Worm (Caenorhabditis elegans) whole organism, L3 larva: ENCODE results near the gene F13E6.1.
A peak's percentile ranks its signal among the peaks of the same experiment; 100 is the strongest.

Experiments
- R02D3.7 ChIP-seq: fragments of 150-350 bp; optimal IDR thresholded peaks from 2 replicates; lab custom pipeline; 2014; ENCODE audit warnings: missing biosample characterization, missing genetic modification characterization
- ZK546.5 ChIP-seq: sonication (generic microtip); optimal IDR thresholded peaks from 2 replicates; lab custom pipeline; 2017; ENCODE audit warnings: missing biosample characterization, missing genetic modification characterization
- ama-1 ChIP-seq: fragments of 150-350 bp; optimal IDR thresholded peaks from 2 replicates; lab custom pipeline; 2018
- ceh-16 ChIP-seq: sonication (generic microtip); optimal IDR thresholded peaks from 2 replicates; lab custom pipeline; 2017; ENCODE audit warnings: missing biosample characterization, missing genetic modification characterization
- ceh-9 ChIP-seq: sonication (generic microtip); optimal IDR thresholded peaks from 2 replicates; lab custom pipeline; 2018; ENCODE audit warnings: missing biosample characterization, missing genetic modification characterization
- daf-12 ChIP-seq: fragments of 150-350 bp; optimal IDR thresholded peaks from 2 replicates; lab custom pipeline; 2014; ENCODE audit warnings: missing biosample characterization, missing genetic modification reagents, missing genetic modification characterization
- egl-27 ChIP-seq: sonication (generic microtip); optimal IDR thresholded peaks from 4 replicates; lab custom pipeline; 2017; ENCODE audit warnings: missing biosample characterization, missing genetic modification reagents, missing genetic modification characterization
- egl-5 ChIP-seq: fragments of 150-350 bp; optimal IDR thresholded peaks from 2 replicates; lab custom pipeline; 2017; ENCODE audit warnings: missing biosample characterization, missing genetic modification reagents, missing genetic modification characterization, inconsistent platforms
- elt-1 ChIP-seq: fragments of 150-350 bp; optimal IDR thresholded peaks from 2 replicates; lab custom pipeline; 2014; ENCODE audit warnings: missing biosample characterization, missing genetic modification characterization
- elt-2 ChIP-seq: sonication (generic microtip); optimal IDR thresholded peaks from 2 replicates; lab custom pipeline; 2016; ENCODE audit warnings: missing genetic modification reagents, mild to moderate bottlenecking, missing genetic modification characterization, missing compliant biosample characterization
- elt-3 ChIP-seq, 3 experiments: fragments of 150-350 bp in 1 of 3; sonication (generic microtip) in 2 of 3; optimal IDR thresholded peaks; 2 replicates in 2 of 3; 4 replicates in 1 of 3; lab custom pipeline; 2014 to 2017; ENCODE audit warnings: missing biosample characterization in 3 of 3, missing genetic modification characterization in 3 of 3
- eor-1 ChIP-seq, 2 experiments: fragments of 150-350 bp; optimal IDR thresholded peaks; 2 replicates each; lab custom pipeline; 2014 to 2018; ENCODE audit warnings: missing biosample characterization in 2 of 2, missing genetic modification characterization in 2 of 2
- fkh-10 ChIP-seq: sonication (generic microtip); optimal IDR thresholded peaks from 2 replicates; lab custom pipeline; 2017; ENCODE audit warnings: missing biosample characterization, missing genetic modification reagents, missing genetic modification characterization
- fkh-2 ChIP-seq: fragments of 150-350 bp; optimal IDR thresholded peaks from 2 replicates; lab custom pipeline; 2014; ENCODE audit warnings: missing biosample characterization, missing genetic modification reagents, missing genetic modification characterization
- fos-1 ChIP-seq: fragments of 150-350 bp; optimal IDR thresholded peaks from 2 replicates; lab custom pipeline; 2014; ENCODE audit warnings: missing biosample characterization, missing genetic modification characterization
- jun-1 ChIP-seq: fragments of 150-350 bp; optimal IDR thresholded peaks from 2 replicates; lab custom pipeline; 2014; ENCODE audit warnings: missing biosample characterization, missing genetic modification reagents, missing genetic modification characterization
- lin-39 ChIP-seq: fragments of 150-350 bp; optimal IDR thresholded peaks from 2 replicates; lab custom pipeline; 2018; ENCODE audit warnings: missing biosample characterization, missing genetic modification reagents, missing genetic modification characterization
- lsy-12 ChIP-seq: sonication (generic microtip); optimal IDR thresholded peaks from 2 replicates; lab custom pipeline; 2016; ENCODE audit warnings: mild to moderate bottlenecking, missing genetic modification characterization, missing compliant biosample characterization
- mdl-1 ChIP-seq: fragments of 150-350 bp; optimal IDR thresholded peaks from 2 replicates; lab custom pipeline; 2014; ENCODE audit warnings: missing biosample characterization, missing genetic modification characterization
- mml-1 ChIP-seq: fragments of 150-350 bp; sonication (generic microtip); optimal IDR thresholded peaks from 3 replicates; lab custom pipeline; 2014; ENCODE audit warnings: missing biosample characterization, missing genetic modification characterization
- nfya-1 ChIP-seq: sonication (generic microtip); optimal IDR thresholded peaks from 2 replicates; lab custom pipeline; 2017; ENCODE audit warnings: missing genetic modification characterization, mild to moderate bottlenecking, missing compliant biosample characterization, antibody characterized with exemption, moderate library complexity; ENCODE audit not compliant: insufficient read depth
- nhr-11 ChIP-seq: fragments of 150-350 bp; optimal IDR thresholded peaks from 2 replicates; lab custom pipeline; 2014; ENCODE audit warnings: missing biosample characterization, missing genetic modification characterization
- nhr-12 ChIP-seq: fragments of 150-350 bp; optimal IDR thresholded peaks from 2 replicates; lab custom pipeline; 2014; ENCODE audit warnings: missing biosample characterization, missing genetic modification characterization
- nhr-23 ChIP-seq: fragments of 150-350 bp; optimal IDR thresholded peaks from 2 replicates; lab custom pipeline; 2014; ENCODE audit warnings: missing biosample characterization, missing genetic modification reagents, missing genetic modification characterization
- nhr-25 ChIP-seq: sonication (generic microtip); optimal IDR thresholded peaks from 2 replicates; lab custom pipeline; 2017; ENCODE audit warnings: missing biosample characterization, missing genetic modification characterization
- nhr-28 ChIP-seq: fragments of 150-350 bp; optimal IDR thresholded peaks from 2 replicates; lab custom pipeline; 2014; ENCODE audit warnings: missing biosample characterization, missing genetic modification characterization
- nhr-43 ChIP-seq: sonication (generic microtip); optimal IDR thresholded peaks from 2 replicates; lab custom pipeline; 2016; ENCODE audit warnings: mild to moderate bottlenecking, missing genetic modification characterization, missing compliant biosample characterization; ENCODE audit not compliant: poor library complexity, severe bottlenecking
- nhr-67 ChIP-seq: fragments of 150-350 bp; optimal IDR thresholded peaks from 2 replicates; lab custom pipeline; 2014; ENCODE audit warnings: missing biosample characterization, missing genetic modification characterization
- nhr-76 ChIP-seq: fragments of 150-350 bp; sonication (generic microtip); optimal IDR thresholded peaks from 5 replicates; lab custom pipeline; 2014; ENCODE audit warnings: missing biosample characterization, missing genetic modification characterization
- nhr-77 ChIP-seq: fragments of 150-350 bp; optimal IDR thresholded peaks from 2 replicates; lab custom pipeline; 2014; ENCODE audit warnings: missing biosample characterization, missing genetic modification characterization
- pha-4 ChIP-seq: fragments of 150-350 bp; optimal IDR thresholded peaks from 2 replicates; lab custom pipeline; 2014; ENCODE audit warnings: missing biosample characterization, missing genetic modification reagents, missing genetic modification characterization
- pqm-1 ChIP-seq: fragments of 150-350 bp; optimal IDR thresholded peaks from 2 replicates; lab custom pipeline; 2017; ENCODE audit warnings: missing biosample characterization, missing genetic modification characterization, inconsistent platforms
- sea-2 ChIP-seq: fragments of 150-350 bp; sonication (generic microtip); optimal IDR thresholded peaks from 4 replicates; lab custom pipeline; 2014; ENCODE audit warnings: missing biosample characterization, missing genetic modification reagents, missing genetic modification characterization
- skn-1 ChIP-seq: fragments of 150-350 bp; optimal IDR thresholded peaks from 2 replicates; lab custom pipeline; 2014; ENCODE audit warnings: missing biosample characterization, missing genetic modification characterization
- tbx-2 ChIP-seq: sonication (generic microtip); optimal IDR thresholded peaks from 2 replicates; lab custom pipeline; 2016; ENCODE audit warnings: mild to moderate bottlenecking, missing genetic modification characterization, missing compliant biosample characterization
- unc-39 ChIP-seq: sonication (generic microtip); optimal IDR thresholded peaks from 4 replicates; lab custom pipeline; 2017; ENCODE audit warnings: missing biosample characterization, missing genetic modification characterization
- unc-62 ChIP-seq: fragments of 150-350 bp; sonication (generic microtip); optimal IDR thresholded peaks from 4 replicates; lab custom pipeline; 2014; ENCODE audit warnings: missing biosample characterization, missing genetic modification reagents, missing genetic modification characterization
- zag-1 ChIP-seq: fragments of 150-350 bp; optimal IDR thresholded peaks from 2 replicates; lab custom pipeline; 2014; ENCODE audit warnings: missing biosample characterization, missing genetic modification characterization
- ztf-11 ChIP-seq: fragments of 150-350 bp; optimal IDR thresholded peaks from 2 replicates; lab custom pipeline; 2014; ENCODE audit warnings: missing biosample characterization, missing genetic modification characterization

Gene F13E6.1

DNA sequence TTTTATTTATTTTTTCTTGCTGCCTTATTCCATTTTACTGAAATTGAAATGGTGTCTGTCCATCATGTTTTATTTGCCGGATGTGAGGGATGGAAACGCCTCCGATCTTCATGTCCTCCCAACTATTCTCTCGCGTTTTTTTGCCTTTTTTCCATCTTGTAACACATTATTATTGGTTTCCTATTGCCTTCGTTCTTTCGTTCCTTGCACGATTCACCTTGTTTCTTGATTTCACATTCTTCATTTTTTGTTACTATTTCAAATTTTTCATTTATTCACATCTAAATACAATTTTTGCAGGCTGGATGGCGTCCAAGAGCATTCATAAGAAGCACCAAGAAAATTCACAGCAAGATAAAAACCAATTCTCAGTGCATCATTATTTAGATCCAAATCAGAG is 14.7 kb upstream of the F13E6.1 start, which contains the start of gene yap-1:
Gene yap-1 (plus strand): TSS at position 301 of the 400 bp plus-strand sequence.
- TF ChIP-seq nhr-23 (tag; lab: Kevin White, UChicago): no peak
- TF ChIP-seq nhr-25 (tag; lab: Kevin White, UChicago): no peak
- TF ChIP-seq ceh-16: no peak
- TF ChIP-seq pha-4 (tag; lab: Kevin White, UChicago): no peak
- TF ChIP-seq unc-62 (GFP tag; lab: Kevin White, UChicago): no peak
- no peak for TF ChIP-seq lsy-12 (tag; lab: Kevin White, UChicago)
- no peak for TF ChIP-seq lin-39
- no peak for TF ChIP-seq pqm-1
- no peak for TF ChIP-seq nhr-77 (tag; lab: Kevin White, UChicago)
- TF ChIP-seq ZK546.5 (tag; lab: Kevin White, UChicago): no peak
- TF ChIP-seq elt-3 (tag; optimal IDR thresholded peaks at IDR 0.05; lab: Kevin White, UChicago): no peak
- TF ChIP-seq mdl-1: no peak
- no peak for TF ChIP-seq nhr-11 (tag; lab: Kevin White, UChicago)
- no peak for TF ChIP-seq ztf-11 (tag; lab: Kevin White, UChicago)
- TF ChIP-seq fos-1 (tag; lab: Kevin White, UChicago): no peak
- no peak for TF ChIP-seq egl-27 (tag; lab: Kevin White, UChicago)
- TF ChIP-seq nhr-67 (tag; lab: Kevin White, UChicago): no peak
- TF ChIP-seq nhr-28 (tag; lab: Kevin White, UChicago): no peak
- no peak for TF ChIP-seq nhr-76

DNA sequence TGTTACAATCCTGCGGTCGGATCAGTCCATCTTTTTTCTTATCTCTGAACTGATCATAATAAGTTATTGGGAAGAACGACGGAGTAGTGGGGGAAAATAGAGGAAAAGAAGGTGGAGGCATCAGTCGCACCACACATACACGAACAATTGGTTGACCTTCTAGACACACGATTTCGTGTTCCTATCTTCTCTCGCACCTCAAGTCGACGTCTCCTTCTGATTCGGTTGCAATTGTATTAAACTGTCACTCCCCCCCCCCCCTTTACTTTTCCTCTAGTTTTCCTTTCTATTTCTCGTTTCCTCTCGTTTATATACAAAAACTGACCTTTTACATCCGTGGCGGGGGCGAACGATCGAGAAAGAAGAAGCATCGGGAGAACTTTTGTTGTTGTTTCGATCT is 14.3 kb upstream of the F13E6.1 start:
- TF ChIP-seq nhr-25 (tag; lab: Kevin White, UChicago) (peak; percentile 89), lsy-12 (tag; lab: Kevin White, UChicago) (peak; percentile 72), nhr-43 (tag; lab: Kevin White, UChicago) (peak; percentile 49), nhr-76 (no peak), elt-2 (tag; lab: Kevin White, UChicago) (no peak), nhr-23 (tag; lab: Kevin White, UChicago) (peak; percentile 60)

DNA sequence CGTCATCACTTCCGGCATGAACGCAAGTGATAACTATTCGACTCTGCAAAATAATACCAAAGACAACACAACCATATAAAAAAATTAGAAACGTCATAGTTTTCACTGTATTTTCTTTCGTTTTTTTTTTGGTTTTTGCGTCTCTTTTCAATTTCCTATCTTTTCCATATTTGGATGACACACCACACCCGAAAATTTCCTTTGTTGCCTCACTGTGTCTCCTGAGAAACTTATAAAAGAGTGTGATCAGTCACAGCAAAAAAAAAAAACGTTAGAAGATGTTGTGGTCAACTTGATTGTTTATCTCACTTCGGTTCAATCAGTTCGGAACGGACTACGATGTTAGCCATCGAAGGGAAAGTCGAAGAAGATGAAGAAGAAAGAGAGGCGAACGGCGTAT is 12.8 kb upstream of the F13E6.1 start:
- TF ChIP-seq zag-1: no peak
- TF ChIP-seq pha-4 (tag; lab: Kevin White, UChicago): peak; percentile 64
- TF ChIP-seq lsy-12 (tag; lab: Kevin White, UChicago): peak; percentile 40
- peak; percentile 7 for TF ChIP-seq nhr-25 (tag; lab: Kevin White, UChicago)
- no peak for TF ChIP-seq skn-1

DNA sequence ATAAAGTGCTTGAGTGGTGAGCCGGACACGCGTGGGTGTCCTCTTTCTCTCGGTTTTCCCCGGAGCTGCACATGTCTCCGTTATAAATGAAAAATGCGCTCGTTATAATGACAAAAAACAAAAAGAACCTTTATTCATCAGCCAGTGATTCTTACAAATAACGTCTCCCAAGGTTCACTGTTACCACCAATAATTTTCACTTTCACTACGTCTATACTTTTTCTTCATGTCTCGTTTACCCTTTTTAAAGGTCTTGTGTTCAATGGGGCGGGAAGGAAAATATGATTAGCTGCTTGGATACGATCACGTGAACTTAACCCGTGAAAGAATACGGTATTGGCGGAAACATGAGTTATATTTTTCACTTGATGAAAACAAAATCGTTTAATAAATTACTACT is 11.4 kb upstream of the F13E6.1 start:
- TF ChIP-seq nhr-11 (tag; lab: Kevin White, UChicago): no peak
- no peak for TF ChIP-seq fkh-2 (tag; lab: Kevin White, UChicago)
- peak; percentile 22 for TF ChIP-seq nhr-23 (tag; lab: Kevin White, UChicago)
- peak; percentile 75 for TF ChIP-seq nhr-25 (tag; lab: Kevin White, UChicago)
- TF ChIP-seq nfya-1 (tag; lab: Kevin White, UChicago): peak; percentile 52
- TF ChIP-seq elt-3 (tag; optimal IDR thresholded peaks at IDR 0.05; lab: Kevin White, UChicago): peak in 1 of 3 experiments; percentile 32
- TF ChIP-seq ama-1 (lab: Kevin White, UChicago): peak; percentile 72
- TF ChIP-seq ceh-9: no peak
- peak; percentile 64 for TF ChIP-seq lsy-12 (tag; lab: Kevin White, UChicago)
- TF ChIP-seq, all 47 proteins: peak for 6

DNA sequence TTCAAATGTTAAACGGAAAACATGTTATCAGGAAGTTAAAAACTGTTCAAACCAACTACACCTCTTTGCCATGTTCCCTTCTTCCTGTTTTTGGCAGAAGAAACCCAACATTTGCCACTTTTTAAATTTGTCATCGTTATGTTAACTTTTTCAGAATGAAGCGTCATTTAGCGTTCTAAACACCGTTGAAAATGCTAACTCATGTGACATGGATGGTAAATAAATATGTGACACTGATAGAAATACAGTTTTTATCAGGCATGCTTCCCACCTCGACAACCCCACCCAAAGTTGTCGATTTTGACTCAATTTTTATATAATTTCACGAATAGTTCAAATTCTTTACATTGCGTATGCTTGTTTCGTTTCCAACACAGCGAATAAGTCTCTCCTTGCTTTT is 10.4 kb upstream of the F13E6.1 start:
- TF ChIP-seq lsy-12 (tag; lab: Kevin White, UChicago): peak; percentile 31
- TF ChIP-seq nhr-11 (tag; lab: Kevin White, UChicago): no peak
- TF ChIP-seq unc-39 (tag; lab: Kevin White, UChicago): no peak
- TF ChIP-seq ceh-9: no peak
- TF ChIP-seq ceh-16: no peak
- no peak for TF ChIP-seq lin-39
- TF ChIP-seq egl-5 (tag; lab: Kevin White, UChicago): no peak
- TF ChIP-seq eor-1 (tag; optimal IDR thresholded peaks at IDR 0.05; lab: Kevin White, UChicago): no peak
- no peak for TF ChIP-seq nhr-67 (tag; lab: Kevin White, UChicago)
- no peak for TF ChIP-seq mml-1 (tag; lab: Kevin White, UChicago)
- TF ChIP-seq skn-1: no peak
- TF ChIP-seq ama-1 (lab: Kevin White, UChicago): peak; percentile 13
- no peak for TF ChIP-seq fkh-10 (GFP tag; lab: Kevin White, UChicago)
- no peak for TF ChIP-seq tbx-2 (tag; lab: Kevin White, UChicago)
- TF ChIP-seq daf-12 (tag; lab: Kevin White, UChicago): no peak
- TF ChIP-seq elt-3 (tag; optimal IDR thresholded peaks at IDR 0.05; lab: Kevin White, UChicago): no peak
- no peak for TF ChIP-seq nhr-12
- TF ChIP-seq fos-1 (tag; lab: Kevin White, UChicago): no peak
- TF ChIP-seq pqm-1: peak; percentile 87
- TF ChIP-seq zag-1: no peak
- no peak for TF ChIP-seq egl-27 (tag; lab: Kevin White, UChicago)
- no peak for TF ChIP-seq nfya-1 (tag; lab: Kevin White, UChicago)
- TF ChIP-seq mdl-1: no peak
- no peak for TF ChIP-seq nhr-28 (tag; lab: Kevin White, UChicago)
- no peak for TF ChIP-seq R02D3.7 (tag; lab: Kevin White, UChicago)
- TF ChIP-seq elt-1 (tag; lab: Kevin White, UChicago): no peak
- no peak for TF ChIP-seq ZK546.5 (tag; lab: Kevin White, UChicago)
- TF ChIP-seq sea-2 (GFP tag; lab: Kevin White, UChicago): no peak
- TF ChIP-seq elt-2 (tag; lab: Kevin White, UChicago): peak; percentile 74
- TF ChIP-seq jun-1: peak; percentile 6
- TF ChIP-seq pha-4 (tag; lab: Kevin White, UChicago): peak; percentile 57
